Fruit fly (Drosophila melanogaster): ENCODE data around the gene GILT2.
A peak's percentile ranks its signal among the peaks of the same experiment; 100 is the strongest.

DNA sequence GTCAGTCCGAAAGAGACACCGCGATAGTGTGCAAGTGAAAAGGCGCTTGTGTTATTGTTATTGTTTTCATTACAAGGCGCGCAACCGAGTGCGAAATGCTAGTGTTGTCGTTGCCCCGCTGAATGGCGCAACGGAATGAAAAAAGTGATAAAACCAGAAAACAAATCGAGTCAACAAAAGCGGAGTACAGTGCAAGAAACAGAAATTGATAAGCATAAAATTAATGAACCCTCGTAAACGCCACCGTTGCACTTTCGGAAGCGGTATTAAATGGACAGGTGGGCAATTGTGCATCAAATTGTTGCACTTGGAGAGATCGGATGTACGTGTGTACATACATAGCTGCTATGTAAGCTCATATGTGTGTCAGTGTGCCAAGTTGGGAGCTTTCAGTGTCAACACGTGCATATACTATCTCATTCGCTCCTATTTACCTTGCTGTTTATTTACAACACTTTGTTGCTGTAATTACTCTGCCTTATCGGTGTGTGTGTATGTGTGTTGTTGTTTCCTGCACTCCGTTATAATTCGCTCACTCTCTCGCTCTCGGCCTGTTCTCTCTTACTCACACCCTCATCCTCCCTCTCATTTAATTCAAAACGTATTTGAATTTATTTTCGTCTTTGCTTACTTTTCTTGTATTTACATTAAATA lies 44.8 kb downstream of the GILT2 start:
- TF ChIP-seq Mio (GFP tag; optimal IDR thresholded peaks at IDR 0.05) (no peak), foxo (GFP tag; optimal IDR thresholded peaks at IDR 0.05) (peak in 1 of 2 experiments; percentile 51), GATAd (GFP tag; optimal IDR thresholded peaks at IDR 0.05) (no peak), tai (GFP tag; optimal IDR thresholded peaks at IDR 0.05) (peak; percentile 51), pan (optimal IDR thresholded peaks at IDR 0.05) (no peak)

All from whole organism, wandering third instar larva.